Worm (Caenorhabditis elegans) whole organism, late embryonic: Measurements from ENCODE around the gene Y54G2A.76.

Source experiments
- K09A11.1 ChIP-seq: sonication (generic microtip); optimal IDR thresholded peaks from 2 replicates; lab custom pipeline; 2017; ENCODE audit warnings: antibody characterized with exemption, mild to moderate bottlenecking, missing genetic modification characterization, missing compliant biosample characterization; ENCODE audit not compliant: insufficient read depth
- T23F11.4 ChIP-seq: fragments of 200-800 bp; sonication (Bioruptor generic); optimal IDR thresholded peaks from 2 replicates; lab custom pipeline; 2018; ENCODE audit warnings: mild to moderate bottlenecking, missing genetic modification characterization, missing compliant biosample characterization
- Y22D7AL.16 ChIP-seq: sonication (generic microtip); optimal IDR thresholded peaks from 2 replicates; lab custom pipeline; 2016; ENCODE audit warnings: missing genetic modification characterization, missing compliant biosample characterization
- ceh-14 ChIP-seq: sonication (generic microtip); optimal IDR thresholded peaks from 2 replicates; lab custom pipeline; 2016; ENCODE audit warnings: missing genotype, missing genetic modification characterization, missing compliant biosample characterization
- ceh-18 ChIP-seq: sonication (generic microtip); optimal IDR thresholded peaks from 2 replicates; lab custom pipeline; 2016; ENCODE audit warnings: missing genetic modification characterization, missing compliant biosample characterization
- ceh-22 ChIP-seq: sonication (generic microtip); optimal IDR thresholded peaks from 2 replicates; lab custom pipeline; 2017; ENCODE audit warnings: missing biosample characterization, missing genetic modification characterization
- ceh-24 ChIP-seq: sonication (generic microtip); optimal IDR thresholded peaks from 2 replicates; lab custom pipeline; 2016; ENCODE audit warnings: mild to moderate bottlenecking, missing genetic modification characterization, missing compliant biosample characterization
- ceh-31 ChIP-seq: sonication (generic microtip); optimal IDR thresholded peaks from 2 replicates; lab custom pipeline; 2016; ENCODE audit warnings: missing genetic modification characterization, missing compliant biosample characterization
- ceh-34 ChIP-seq: sonication (generic microtip); optimal IDR thresholded peaks from 2 replicates; lab custom pipeline; 2016; ENCODE audit warnings: mild to moderate bottlenecking, missing genetic modification characterization, missing compliant biosample characterization
- ceh-45 ChIP-seq: fragments of 200-800 bp; sonication (Bioruptor generic); IDR thresholded peaks from 2 replicates; pipeline ENCODE4 v1.3.6; 2022; ENCODE audit warnings: missing genetic modification reagents, missing genetic modification characterization, missing compliant biosample characterization
- ceh-9 ChIP-seq: sonication (generic microtip); optimal IDR thresholded peaks from 2 replicates; lab custom pipeline; 2016; ENCODE audit warnings: mild to moderate bottlenecking, missing genetic modification characterization, inconsistent platforms, missing compliant biosample characterization
- che-1 ChIP-seq: sonication (generic microtip); optimal IDR thresholded peaks from 2 replicates; lab custom pipeline; 2016; ENCODE audit warnings: mild to moderate bottlenecking, missing genetic modification characterization, missing compliant biosample characterization
- elt-2 ChIP-seq: sonication (generic microtip); optimal IDR thresholded peaks from 2 replicates; lab custom pipeline; 2016; ENCODE audit warnings: missing genetic modification reagents, missing genetic modification characterization, missing compliant biosample characterization
- eyg-1 ChIP-seq: sonication (generic microtip); optimal IDR thresholded peaks from 2 replicates; lab custom pipeline; 2016; ENCODE audit warnings: missing genotype, missing genetic modification characterization, missing compliant biosample characterization
- fax-1 ChIP-seq: sonication (generic microtip); optimal IDR thresholded peaks from 2 replicates; lab custom pipeline; 2016; ENCODE audit warnings: missing genotype, missing genetic modification characterization, missing compliant biosample characterization
- fkh-10 ChIP-seq: fragments of 150-350 bp; optimal IDR thresholded peaks from 2 replicates; lab custom pipeline; 2014; ENCODE audit warnings: missing biosample characterization, missing genetic modification reagents, missing genetic modification characterization
- fkh-6 ChIP-seq: sonication (generic microtip); optimal IDR thresholded peaks from 2 replicates; lab custom pipeline; 2016; ENCODE audit warnings: missing genetic modification characterization, missing compliant biosample characterization
- hlh-15 ChIP-seq: sonication (generic microtip); optimal IDR thresholded peaks from 2 replicates; lab custom pipeline; 2016; ENCODE audit warnings: missing genetic modification characterization, missing compliant biosample characterization
- hlh-30 ChIP-seq: sonication (generic microtip); optimal IDR thresholded peaks from 2 replicates; lab custom pipeline; 2017; ENCODE audit warnings: antibody characterized with exemption, missing genetic modification characterization, missing compliant biosample characterization; ENCODE audit not compliant: insufficient read depth
- hlh-6 ChIP-seq: sonication (generic microtip); optimal IDR thresholded peaks from 2 replicates; lab custom pipeline; 2016; ENCODE audit warnings: missing genotype, missing genetic modification characterization, missing compliant biosample characterization
- hlh-8 ChIP-seq: sonication (generic microtip); optimal IDR thresholded peaks from 2 replicates; lab custom pipeline; 2016; ENCODE audit warnings: missing genotype, missing genetic modification characterization, missing compliant biosample characterization
- lim-6 ChIP-seq: sonication (generic microtip); optimal IDR thresholded peaks from 2 replicates; lab custom pipeline; 2016; ENCODE audit warnings: missing genetic modification characterization, missing compliant biosample characterization
- madf-2 ChIP-seq: sonication (generic microtip); optimal IDR thresholded peaks from 2 replicates; lab custom pipeline; 2017; ENCODE audit warnings: missing genetic modification characterization, missing compliant biosample characterization
- mec-3 ChIP-seq: sonication (generic microtip); optimal IDR thresholded peaks from 2 replicates; lab custom pipeline; 2016; ENCODE audit warnings: borderline replicate concordance, missing genetic modification characterization, missing compliant biosample characterization
- nfya-1 ChIP-seq: sonication (generic microtip); optimal IDR thresholded peaks from 2 replicates; lab custom pipeline; 2017; ENCODE audit warnings: missing genetic modification characterization, mild to moderate bottlenecking, missing compliant biosample characterization, antibody characterized with exemption, moderate library complexity
- nhr-11 ChIP-seq: fragments of 150-350 bp; optimal IDR thresholded peaks from 2 replicates; lab custom pipeline; 2014; ENCODE audit warnings: missing biosample characterization, missing genetic modification characterization
- nhr-232 ChIP-seq: sonication (generic microtip); optimal IDR thresholded peaks from 2 replicates; lab custom pipeline; 2016; ENCODE audit warnings: missing genetic modification characterization, missing compliant biosample characterization
- npax-4 ChIP-seq: sonication (generic microtip); optimal IDR thresholded peaks from 2 replicates; lab custom pipeline; 2016; ENCODE audit warnings: missing genetic modification characterization, missing compliant biosample characterization
- odd-2 ChIP-seq: sonication (generic microtip); optimal IDR thresholded peaks from 2 replicates; lab custom pipeline; 2017; ENCODE audit warnings: antibody characterized with exemption, mild to moderate bottlenecking, missing genetic modification characterization, missing compliant biosample characterization
- pha-2 ChIP-seq: sonication (generic microtip); optimal IDR thresholded peaks from 2 replicates; lab custom pipeline; 2017; ENCODE audit warnings: mild to moderate bottlenecking, missing genetic modification characterization, missing compliant biosample characterization
- pha-4 ChIP-seq: fragments of 150-350 bp; optimal IDR thresholded peaks from 2 replicates; lab custom pipeline; 2018; ENCODE audit warnings: missing biosample characterization, missing genetic modification reagents, missing genetic modification characterization
- pros-1 ChIP-seq: fragments of 150-350 bp; optimal IDR thresholded peaks from 2 replicates; lab custom pipeline; 2014; ENCODE audit warnings: missing biosample characterization, missing genetic modification reagents, missing genetic modification characterization
- sdc-2 ChIP-seq: sonication (generic microtip); optimal IDR thresholded peaks from 2 replicates; lab custom pipeline; 2016; ENCODE audit warnings: missing genotype, missing genetic modification characterization, missing compliant biosample characterization
- sox-4 ChIP-seq: sonication (generic microtip); optimal IDR thresholded peaks from 2 replicates; lab custom pipeline; 2017; ENCODE audit warnings: mild to moderate bottlenecking, missing genetic modification characterization, inconsistent platforms, missing compliant biosample characterization
- syd-9 ChIP-seq: sonication (generic microtip); optimal IDR thresholded peaks from 2 replicates; lab custom pipeline; 2016; ENCODE audit warnings: mild to moderate bottlenecking, missing genetic modification characterization, moderate library complexity, missing compliant biosample characterization
- tbx-2 ChIP-seq: sonication (generic microtip); optimal IDR thresholded peaks from 2 replicates; lab custom pipeline; 2016; ENCODE audit warnings: missing genetic modification characterization, missing compliant biosample characterization
- tbx-7 ChIP-seq: sonication (generic microtip); optimal IDR thresholded peaks from 2 replicates; lab custom pipeline; 2016; ENCODE audit warnings: missing genotype, missing genetic modification characterization, missing compliant biosample characterization
- ttx-3 ChIP-seq: sonication (generic microtip); optimal IDR thresholded peaks from 2 replicates; lab custom pipeline; 2016; ENCODE audit warnings: missing genetic modification reagents, missing genetic modification characterization, missing compliant biosample characterization
- unc-42 ChIP-seq: sonication (generic microtip); optimal IDR thresholded peaks from 2 replicates; lab custom pipeline; 2016; ENCODE audit warnings: missing genotype, missing genetic modification characterization, missing compliant biosample characterization
- unc-86 ChIP-seq: sonication (generic microtip); optimal IDR thresholded peaks from 2 replicates; lab custom pipeline; 2016; ENCODE audit warnings: missing genetic modification characterization, missing compliant biosample characterization
- zip-5 ChIP-seq: sonication (generic microtip); optimal IDR thresholded peaks from 2 replicates; lab custom pipeline; 2016; ENCODE audit warnings: missing genetic modification characterization, missing compliant biosample characterization

Gene Y54G2A.76

ce11 chrIV:2826335-2826734, 17.1 kb downstream of the Y54G2A.76 start:
- TF ChIP-seq mec-3 (tag; lab: Kevin White, UChicago) (no peak), fkh-6 (no peak), ceh-18 (no peak), fkh-10 (no peak), unc-86 (no peak), ceh-9 (tag; lab: Kevin White, UChicago) (no peak), hlh-15 (no peak), K09A11.1 (tag; lab: Kevin White, UChicago) (no peak), nhr-232 (tag; lab: Kevin White, UChicago) (no peak), sdc-2 (tag; lab: Kevin White, UChicago) (no peak), nhr-11 (tag; lab: Kevin White, UChicago) (no peak), nfya-1 (tag; lab: Kevin White, UChicago) (no peak), unc-42 (tag; lab: Kevin White, UChicago) (no peak), tbx-7 (tag; lab: Kevin White, UChicago) (no peak), tbx-2 (tag; lab: Kevin White, UChicago) (no peak)

DNA sequence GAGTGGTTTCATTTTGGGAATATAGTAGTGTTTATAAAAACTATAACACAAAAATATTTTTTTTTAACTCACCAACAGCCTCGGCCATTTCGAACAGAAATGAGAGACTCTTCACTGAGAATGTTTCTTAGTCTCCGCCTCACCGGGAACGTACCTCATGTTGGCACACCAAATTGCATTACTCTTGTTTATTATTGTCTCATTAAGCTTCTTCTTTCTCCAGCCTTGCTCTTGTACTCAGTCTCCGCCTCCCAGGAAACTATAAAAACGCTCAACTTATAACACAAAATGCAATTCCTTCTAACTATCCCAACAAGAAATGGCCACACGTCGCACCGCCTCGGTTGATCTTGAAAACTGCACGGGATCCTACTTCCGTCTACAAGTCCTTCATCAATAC, 23.4 kb downstream of the Y54G2A.76 start, which contains the start of the genes Y54G2A.48 and pudl-1:
Gene Y54G2A.48, minus strand, starts transcription at position 101 of the 400 bp plus-strand sequence.
Gene pudl-1, plus strand, starts transcription at position 320 of the 400 bp plus-strand sequence.
- TF ChIP-seq odd-2 (tag; lab: Kevin White, UChicago) (no peak), eyg-1 (tag; lab: Kevin White, UChicago) (no peak), tbx-2 (tag; lab: Kevin White, UChicago) (no peak), ceh-24 (no peak), sox-4 (no peak), hlh-30 (tag; lab: Kevin White, UChicago) (no peak), ceh-14 (tag; lab: Kevin White, UChicago) (no peak), npax-4 (tag; lab: Kevin White, UChicago) (no peak), pha-2 (no peak), elt-2 (tag; lab: Kevin White, UChicago) (no peak), hlh-15 (no peak), ceh-22 (tag; lab: Kevin White, UChicago) (no peak), hlh-8 (tag; lab: Kevin White, UChicago) (no peak), madf-2 (no peak)

ce11 chrIV:2834516-2834915, 25.3 kb downstream of the Y54G2A.76 start, which contains the start of gene pudl-2:
pudl-2 (plus strand) TSS chrIV:2834816.
- TF ChIP-seq che-1 (tag; lab: Kevin White, UChicago) (no peak), fax-1 (tag; lab: Kevin White, UChicago) (no peak), mec-3 (tag; lab: Kevin White, UChicago) (no peak), ttx-3 (tag; lab: Kevin White, UChicago) (no peak), elt-2 (tag; lab: Kevin White, UChicago) (no peak), K09A11.1 (tag; lab: Kevin White, UChicago) (no peak), hlh-6 (tag; lab: Kevin White, UChicago) (no peak), zip-5 (tag; lab: Kevin White, UChicago) (no peak), pha-4 (tag; lab: Kevin White, UChicago) (no peak), pros-1 (no peak), unc-86 (no peak), lim-6 (no peak), npax-4 (tag; lab: Kevin White, UChicago) (no peak), ceh-34 (tag; lab: Kevin White, UChicago) (no peak), odd-2 (tag; lab: Kevin White, UChicago) (no peak), T23F11.4 (GFP tag; lab: Kevin White, UChicago) (no peak), hlh-15 (no peak), ceh-22 (tag; lab: Kevin White, UChicago) (no peak)
- TF ChIP-seq, all 69 proteins: peak for 0

- TF ChIP-seq Y22D7AL.16 (no peak), hlh-6 (tag; lab: Kevin White, UChicago) (no peak), pha-4 (tag; lab: Kevin White, UChicago) (no peak), ceh-45 (GFP tag; lab: Robert Waterston, UW) (no peak), ceh-31 (tag; lab: Kevin White, UChicago) (no peak), nhr-232 (tag; lab: Kevin White, UChicago) (no peak), syd-9 (no peak), pros-1 (no peak), unc-86 (no peak), mec-3 (tag; lab: Kevin White, UChicago) (no peak)
Measured at ce11 chrIV:2835364-2835763, 26.2 kb downstream of the Y54G2A.76 start, which contains the start of gene clec-82. clec-82 (plus strand) TSS chrIV:2835664.
